Worm (Caenorhabditis elegans): ENCODE data around the gene W09D6.5.

ce11 chrIII:11066691-11067090 is 21.6 kb upstream of the W09D6.5 start:
- TF ChIP-seq him-1 (tag; optimal IDR thresholded peaks at IDR 0.05): peak; percentile 81
- TF ChIP-seq W03F9.2 (tag; optimal IDR thresholded peaks at IDR 0.05): peak; percentile 74

All from whole organism, L4/young adult.